Fruit fly (Drosophila melanogaster) whole organism, embryonic: ENCODE results near the gene TTLL6B.

Experiments used
- HLH4C ChIP-seq: fragments of 200-800 bp; sonication (Bioruptor generic); IDR thresholded peaks from 3 replicates; pipeline ENCODE4 v1.3.6; 2022; ENCODE audit warnings: missing biosample characterization, missing genetic modification characterization; ENCODE audit not compliant: partially characterized antibody
- MTF-1 ChIP-seq: fragments of 200-800 bp; sonication (Bioruptor generic); optimal IDR thresholded peaks from 2 replicates; lab custom pipeline; 2018; ENCODE audit warnings: missing biosample characterization, mild to moderate bottlenecking, missing genetic modification characterization, borderline replicate concordance
- chm ChIP-seq: fragments of 200-800 bp; sonication (Bioruptor generic); IDR thresholded peaks from 2 replicates; pipeline ENCODE4 v1.3.6; 2022; ENCODE audit warnings: missing biosample characterization, missing genetic modification characterization
- fd102C ChIP-seq: fragments of 200-800 bp; sonication (Bioruptor generic); optimal IDR thresholded peaks from 2 replicates; lab custom pipeline; 2018; ENCODE audit warnings: missing biosample characterization, mild to moderate bottlenecking, missing genetic modification characterization, moderate library complexity
- nom ChIP-seq: fragments of 200-800 bp; sonication (Bioruptor generic); optimal IDR thresholded peaks from 2 replicates; lab custom pipeline; 2017; ENCODE audit warnings: missing biosample characterization, missing genetic modification characterization, mild to moderate bottlenecking, moderate library complexity, missing genetic modification reagents
- sqz ChIP-seq: fragments of 200-800 bp; sonication (Bioruptor generic); optimal IDR thresholded peaks from 3 replicates; lab custom pipeline; 2018; ENCODE audit warnings: missing biosample characterization, mild to moderate bottlenecking, missing genetic modification characterization

Gene TTLL6B

DNA sequence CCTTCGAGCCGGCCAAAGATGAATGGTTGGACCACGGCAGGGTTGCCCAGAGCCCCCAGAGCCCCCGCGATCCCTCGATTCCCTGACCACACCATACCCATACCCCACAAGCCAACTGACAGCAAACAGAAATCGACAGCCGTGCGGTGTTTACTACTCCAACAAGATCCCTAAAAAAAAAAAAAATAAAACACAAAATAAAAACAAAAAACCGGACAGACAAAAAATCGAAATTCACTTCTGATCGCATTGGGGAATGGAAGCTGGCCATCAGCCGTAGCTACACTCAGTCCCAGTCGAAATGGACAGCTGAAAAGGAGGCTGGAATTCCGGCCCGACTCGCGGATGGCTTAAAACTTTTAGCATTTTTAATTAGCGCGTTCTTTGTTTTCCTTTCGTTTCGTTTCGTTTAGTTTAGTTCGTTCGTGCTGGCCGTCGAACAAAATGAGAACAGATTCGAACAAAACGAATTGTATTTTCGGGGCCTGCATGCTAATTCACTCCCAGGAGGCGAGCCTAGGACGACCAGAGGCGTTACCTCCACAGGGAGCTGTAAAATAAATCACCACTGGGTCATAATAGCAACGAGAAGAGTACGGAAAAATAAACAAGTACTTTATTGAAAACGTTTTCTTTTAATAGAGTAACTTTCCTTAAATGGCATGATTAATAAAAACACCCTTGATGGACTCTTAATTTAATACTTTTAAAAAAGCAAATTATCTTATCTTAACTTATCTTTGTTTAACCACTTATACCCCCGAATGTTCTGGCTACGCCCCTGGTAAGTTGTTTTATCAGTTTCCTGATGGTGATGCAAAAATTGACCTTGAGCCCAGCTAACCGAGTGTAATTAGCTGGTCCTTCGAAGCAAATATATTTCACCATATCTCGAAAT, 51.7 kb downstream of the TTLL6B start:
- TF ChIP-seq nom (GFP tag; lab: Kevin White, UChicago), result peak; percentile 68
- TF ChIP-seq MTF-1, result no peak
- TF ChIP-seq sqz (GFP tag; lab: Kevin White, UChicago), result peak; percentile 19
- no peak for TF ChIP-seq fd102C
- TF ChIP-seq chm (GFP tag; lab: Robert Waterston, UW), result no peak
- no peak for TF ChIP-seq HLH4C (GFP tag; lab: Robert Waterston, UW)
